Worm (Caenorhabditis elegans): Measurements from ENCODE around the gene C45G9.14.

DNA sequence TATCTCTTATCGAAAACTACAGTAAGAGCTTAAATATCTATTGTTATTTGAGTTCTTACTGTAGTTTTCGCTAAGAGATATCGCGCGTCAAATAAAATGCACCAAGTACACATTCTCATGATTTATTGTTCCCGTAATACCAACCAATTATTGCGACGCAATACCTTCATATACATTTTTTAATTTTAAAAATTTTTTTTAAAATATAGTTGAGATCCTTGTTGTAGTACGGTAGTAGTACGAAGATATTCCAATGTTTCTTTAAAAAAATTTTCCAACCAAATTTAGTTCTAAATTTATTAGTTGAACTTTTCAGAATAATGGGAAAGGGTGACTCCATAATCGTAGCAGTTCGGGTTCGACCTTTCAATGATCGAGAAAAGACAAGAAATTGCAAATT, 14.2 kb upstream of the C45G9.14 start, which contains the start of gene klp-6:
- TF ChIP-seq ama-1 (optimal IDR thresholded peaks at IDR 0.05) (no peak), lin-39 (tag; optimal IDR thresholded peaks at IDR 0.05) (no peak), unc-39 (tag; optimal IDR thresholded peaks at IDR 0.05) (no peak), lsy-2 (tag; optimal IDR thresholded peaks at IDR 0.05) (no peak), ztf-11 (tag; optimal IDR thresholded peaks at IDR 0.05) (no peak), fos-1 (tag; optimal IDR thresholded peaks at IDR 0.05) (no peak), nhr-129 (tag; optimal IDR thresholded peaks at IDR 0.05) (no peak), ceh-82 (tag; optimal IDR thresholded peaks at IDR 0.05) (no peak), nhr-237 (tag; optimal IDR thresholded peaks at IDR 0.05) (no peak)
